Worm (Caenorhabditis elegans) whole organism, mixed stage, embryonic: ENCODE measurements around the gene fbxb-24.

Source experiments
- M03D4.4 ChIP-seq: sonication (generic microtip); optimal IDR thresholded peaks from 2 replicates; lab custom pipeline; 2017; ENCODE audit warnings: mild to moderate bottlenecking, missing genetic modification characterization, missing compliant biosample characterization
- bed-3 ChIP-seq: fragments of 200-800 bp; sonication (Bioruptor generic); optimal IDR thresholded peaks from 3 replicates; lab custom pipeline; 2018; ENCODE audit warnings: mild to moderate bottlenecking, missing genetic modification characterization, moderate library complexity, missing compliant biosample characterization
- blmp-1 ChIP-seq: fragments of 150-350 bp; optimal IDR thresholded peaks from 2 replicates; lab custom pipeline; 2014; ENCODE audit warnings: missing biosample characterization, missing genetic modification characterization
- ceh-39 ChIP-seq: fragments of 150-350 bp; optimal IDR thresholded peaks from 2 replicates; lab custom pipeline; 2014; ENCODE audit warnings: missing biosample characterization, missing genetic modification characterization
- ceh-43 ChIP-seq: fragments of 200-800 bp; sonication (Bioruptor generic); optimal IDR thresholded peaks from 2 replicates; lab custom pipeline; 2018; ENCODE audit warnings: mild to moderate bottlenecking, missing genetic modification characterization, moderate library complexity, missing compliant biosample characterization
- ceh-83 ChIP-seq: fragments of 200-800 bp; sonication (Bioruptor generic); optimal IDR thresholded peaks from 2 replicates; lab custom pipeline; 2018; ENCODE audit warnings: mild to moderate bottlenecking, missing genetic modification characterization, missing compliant biosample characterization
- ces-1 ChIP-seq: fragments of 150-350 bp; optimal IDR thresholded peaks from 2 replicates; lab custom pipeline; 2014; ENCODE audit warnings: missing biosample characterization, missing genetic modification reagents, missing genetic modification characterization
- cnd-1 ChIP-seq: fragments of 200-800 bp; sonication (Bioruptor generic); optimal IDR thresholded peaks from 2 replicates; lab custom pipeline; 2018; ENCODE audit warnings: mild to moderate bottlenecking, missing genetic modification characterization, missing compliant biosample characterization
- drap-1 ChIP-seq: fragments of 200-800 bp; sonication (Bioruptor generic); optimal IDR thresholded peaks from 3 replicates; lab custom pipeline; 2018; ENCODE audit warnings: mild to moderate bottlenecking, missing genetic modification characterization, missing compliant biosample characterization
- elt-1 ChIP-seq: sonication (generic microtip); optimal IDR thresholded peaks from 2 replicates; lab custom pipeline; 2017; ENCODE audit warnings: missing genetic modification characterization, mild to moderate bottlenecking, missing compliant biosample characterization, antibody characterized with exemption, moderate library complexity, borderline replicate concordance; ENCODE audit not compliant: insufficient read depth
- elt-3 ChIP-seq: fragments of 150-350 bp; optimal IDR thresholded peaks from 2 replicates; lab custom pipeline; 2014; ENCODE audit warnings: missing biosample characterization, missing genetic modification characterization
- flh-1 ChIP-seq: fragments of 200-800 bp; sonication (Bioruptor generic); optimal IDR thresholded peaks from 2 replicates; lab custom pipeline; 2018; ENCODE audit warnings: mild to moderate bottlenecking, missing genetic modification characterization, moderate library complexity, missing compliant biosample characterization
- ham-2 ChIP-seq: fragments of 200-800 bp; sonication (Bioruptor generic); optimal IDR thresholded peaks from 2 replicates; lab custom pipeline; 2018; ENCODE audit warnings: mild to moderate bottlenecking, missing genetic modification characterization, missing compliant biosample characterization
- hlh-1 ChIP-seq: fragments of 150-350 bp; optimal IDR thresholded peaks from 2 replicates; lab custom pipeline; 2014; ENCODE audit warnings: missing biosample characterization, missing genetic modification reagents, missing genetic modification characterization
- lin-13 ChIP-seq: fragments of 150-350 bp; optimal IDR thresholded peaks from 2 replicates; lab custom pipeline; 2014; ENCODE audit warnings: missing biosample characterization, missing genetic modification characterization
- lin-32 ChIP-seq: fragments of 200-800 bp; sonication (Bioruptor generic); optimal IDR thresholded peaks from 2 replicates; lab custom pipeline; 2018; ENCODE audit warnings: mild to moderate bottlenecking, missing genetic modification characterization, missing compliant biosample characterization
- lsy-2 ChIP-seq: fragments of 150-350 bp; optimal IDR thresholded peaks from 2 replicates; lab custom pipeline; 2014; ENCODE audit warnings: missing biosample characterization, missing genetic modification characterization
- mab-5 ChIP-seq: fragments of 150-350 bp; optimal IDR thresholded peaks from 2 replicates; lab custom pipeline; 2014; ENCODE audit warnings: missing biosample characterization, missing genetic modification characterization
- mep-1 ChIP-seq: fragments of 150-350 bp; optimal IDR thresholded peaks from 2 replicates; lab custom pipeline; 2017; ENCODE audit warnings: missing biosample characterization, missing genetic modification reagents, missing genetic modification characterization, inconsistent platforms
- mls-2 ChIP-seq: sonication (generic microtip); optimal IDR thresholded peaks from 2 replicates; lab custom pipeline; 2016; ENCODE audit warnings: mild to moderate bottlenecking, missing genetic modification characterization, moderate library complexity, missing compliant biosample characterization
- nhr-12 ChIP-seq: fragments of 150-350 bp; optimal IDR thresholded peaks from 2 replicates; lab custom pipeline; 2014; ENCODE audit warnings: missing biosample characterization, missing genetic modification characterization
- nhr-2 ChIP-seq: fragments of 150-350 bp; optimal IDR thresholded peaks from 2 replicates; lab custom pipeline; 2014; ENCODE audit warnings: missing biosample characterization, missing genetic modification characterization
- nhr-237 ChIP-seq: fragments of 150-350 bp; optimal IDR thresholded peaks from 2 replicates; lab custom pipeline; 2014; ENCODE audit warnings: missing biosample characterization, missing genetic modification characterization
- nhr-28 ChIP-seq: fragments of 150-350 bp; optimal IDR thresholded peaks from 2 replicates; lab custom pipeline; 2014; ENCODE audit warnings: missing biosample characterization, missing genetic modification characterization
- nhr-76 ChIP-seq: sonication (generic microtip); optimal IDR thresholded peaks from 2 replicates; lab custom pipeline; 2017; ENCODE audit warnings: missing biosample characterization, missing genetic modification characterization
- pha-4 ChIP-seq: fragments of 150-350 bp; optimal IDR thresholded peaks from 2 replicates; lab custom pipeline; 2018; ENCODE audit warnings: missing biosample characterization, missing genetic modification reagents, missing genetic modification characterization
- sem-2 ChIP-seq: fragments of 200-800 bp; sonication (Bioruptor generic); optimal IDR thresholded peaks from 2 replicates; lab custom pipeline; 2018; ENCODE audit warnings: mild to moderate bottlenecking, missing genetic modification characterization, missing compliant biosample characterization
- snpc-4 ChIP-seq: fragments of 150-350 bp; optimal IDR thresholded peaks from 2 replicates; lab custom pipeline; 2014; ENCODE audit warnings: missing biosample characterization, missing genetic modification characterization
- sptf-1 ChIP-seq: sonication (generic microtip); optimal IDR thresholded peaks from 2 replicates; lab custom pipeline; 2017; ENCODE audit warnings: mild to moderate bottlenecking, missing genetic modification characterization, moderate library complexity, missing compliant biosample characterization
- tbx-8 ChIP-seq: fragments of 200-800 bp; sonication (Bioruptor generic); optimal IDR thresholded peaks from 2 replicates; lab custom pipeline; 2018; ENCODE audit warnings: mild to moderate bottlenecking, missing genetic modification characterization, moderate library complexity, missing compliant biosample characterization
- unc-120 ChIP-seq: sonication (generic microtip); optimal IDR thresholded peaks from 2 replicates; lab custom pipeline; 2017; ENCODE audit warnings: missing genetic modification characterization, missing compliant biosample characterization; ENCODE audit not compliant: poor library complexity, severe bottlenecking
- unc-39 ChIP-seq: fragments of 150-350 bp; optimal IDR thresholded peaks from 2 replicates; lab custom pipeline; 2014; ENCODE audit warnings: missing biosample characterization, missing genetic modification characterization
- unc-62 ChIP-seq: fragments of 150-350 bp; optimal IDR thresholded peaks from 2 replicates; lab custom pipeline; 2014; ENCODE audit warnings: missing biosample characterization, missing genetic modification reagents, missing genetic modification characterization
- zip-8 ChIP-seq: fragments of 150-350 bp; optimal IDR thresholded peaks from 2 replicates; lab custom pipeline; 2014; ENCODE audit warnings: missing biosample characterization, missing genetic modification characterization
- ztf-11 ChIP-seq: fragments of 150-350 bp; optimal IDR thresholded peaks from 2 replicates; lab custom pipeline; 2014; ENCODE audit warnings: missing biosample characterization, missing genetic modification characterization

fbxb-24 gene

ce11 chrIII:11942664-11943063 lies 33.9 kb downstream of the fbxb-24 start:
- TF ChIP-seq unc-120: peak; percentile 71
- TF ChIP-seq hlh-1 (tag; lab: Kevin White, UChicago): peak; percentile 98
- peak; percentile 64 for TF ChIP-seq unc-62
- no peak for TF ChIP-seq elt-1 (tag; lab: Kevin White, UChicago)

ce11 chrIII:11946062-11946749 lies 37.4 kb downstream of the fbxb-24 start:
- TF ChIP-seq zip-8 (tag; lab: Kevin White, UChicago): no peak
- no peak for TF ChIP-seq nhr-76
- TF ChIP-seq bed-3 (GFP tag; lab: Kevin White, UChicago): no peak
- TF ChIP-seq lin-32 (GFP tag; lab: Kevin White, UChicago): no peak
- TF ChIP-seq pha-4 (tag; lab: Kevin White, UChicago): no peak
- peak; percentile 52 for TF ChIP-seq lsy-2 (tag; lab: Kevin White, UChicago)
- TF ChIP-seq unc-39 (tag; lab: Kevin White, UChicago): no peak
- no peak for TF ChIP-seq nhr-2 (tag; lab: Kevin White, UChicago)
- no peak for TF ChIP-seq sem-2 (GFP tag; lab: Kevin White, UChicago)
- TF ChIP-seq mep-1 (tag; lab: Kevin White, UChicago): peak; percentile 47
- TF ChIP-seq lin-13 (tag; lab: Kevin White, UChicago): peak; percentile 58
- no peak for TF ChIP-seq elt-1 (tag; lab: Kevin White, UChicago)
- no peak for TF ChIP-seq ceh-43
- no peak for TF ChIP-seq nhr-12 (tag; lab: Kevin White, UChicago)
- TF ChIP-seq ceh-39: peak; percentile 41
- no peak for TF ChIP-seq tbx-8 (GFP tag; lab: Kevin White, UChicago)
- TF ChIP-seq M03D4.4 (tag; lab: Kevin White, UChicago): no peak
- TF ChIP-seq elt-3 (tag; lab: Kevin White, UChicago): no peak
- no peak for TF ChIP-seq unc-120
- peak; percentile 44 for TF ChIP-seq cnd-1 (tag; lab: Kevin White, UChicago)
- no peak for TF ChIP-seq flh-1 (GFP tag; lab: Kevin White, UChicago)
- no peak for TF ChIP-seq ztf-11 (tag; lab: Kevin White, UChicago)
- no peak for TF ChIP-seq nhr-237
- TF ChIP-seq unc-62: no peak
- TF ChIP-seq hlh-1 (tag; lab: Kevin White, UChicago): no peak
- no peak for TF ChIP-seq mls-2
- TF ChIP-seq sptf-1: peak; percentile 53
- peak; percentile 93 for TF ChIP-seq ces-1
- TF ChIP-seq mab-5 (tag; lab: Kevin White, UChicago): no peak
- TF ChIP-seq drap-1 (GFP tag; lab: Kevin White, UChicago): no peak
- TF ChIP-seq snpc-4 (tag; lab: Kevin White, UChicago): no peak
- peak; percentile 39 for TF ChIP-seq ceh-83 (GFP tag; lab: Kevin White, UChicago)
- TF ChIP-seq blmp-1 (tag; lab: Kevin White, UChicago): no peak
- no peak for TF ChIP-seq ham-2
- no peak for TF ChIP-seq nhr-28 (tag; lab: Kevin White, UChicago)
- TF ChIP-seq, all 35 proteins: peak for 8

- TF ChIP-seq ztf-11 (tag; lab: Kevin White, UChicago) (no peak), elt-1 (tag; lab: Kevin White, UChicago) (no peak), tbx-8 (GFP tag; lab: Kevin White, UChicago) (no peak), nhr-76 (no peak)
Observed at ce11 chrIII:11946973-11947372, 38.2 kb downstream of the fbxb-24 start, which contains the start of gene Y56A3A.7. Y56A3A.7 (minus strand) TSS chrIII:11947019.

ce11 chrIII:11947527-11947926 lies 38.8 kb downstream of the fbxb-24 start:
- TF ChIP-seq pha-4 (tag; lab: Kevin White, UChicago) (peak; percentile 90), unc-120 (no peak)
